Worm (Caenorhabditis elegans): ENCODE measurements around the gene ccz-1.

ce11 chrV:13724781-13725180 is 46.1 kb downstream of the ccz-1 start, which contains the start of gene F35E12.2:
- TF ChIP-seq ama-1 (optimal IDR thresholded peaks at IDR 0.05) (no peak), ceh-13 (GFP tag; optimal IDR thresholded peaks at IDR 0.05) (no peak), hmg-4 (GFP tag; optimal IDR thresholded peaks at IDR 0.05) (no peak), scrt-1 (GFP tag; IDR thresholded peaks at IDR 0.05) (no peak), hmbx-1 (tag; optimal IDR thresholded peaks at IDR 0.05) (no peak)

Data from whole organism, early embryonic.